Fruit fly (Drosophila melanogaster): ENCODE data around the gene mip130.

mip130 gene

dm6 chrX:1858867-1859266 lies 49.2 kb upstream of the mip130 start, which contains the start of gene Lamtor5 (continued):
- TF ChIP-seq nerfin-1 (tag; optimal IDR thresholded peaks at IDR 0.05): peak; percentile 30
- peak; percentile 21 for TF ChIP-seq CG4617 (GFP tag; optimal IDR thresholded peaks at IDR 0.05; ENCODE audit: borderline replicate concordance)
- no peak for TF ChIP-seq nau (GFP tag; optimal IDR thresholded peaks at IDR 0.05)
- TF ChIP-seq Meics (GFP tag; optimal IDR thresholded peaks at IDR 0.05): peak; percentile 54
- TF ChIP-seq CG4707 (GFP tag; optimal IDR thresholded peaks at IDR 0.05): peak; percentile 51
- TF ChIP-seq CG3995 (GFP tag; optimal IDR thresholded peaks at IDR 0.05): no peak
- TF ChIP-seq CG9932 (GFP tag; IDR thresholded peaks at IDR 0.05): peak; percentile 76
- peak; percentile 24 for TF ChIP-seq Max (GFP tag; optimal IDR thresholded peaks at IDR 0.05)
- TF ChIP-seq Aef1 (GFP tag; IDR thresholded peaks at IDR 0.05): peak; percentile 27; the same call in 1 of the 3 replicates
- TF ChIP-seq CG3407 (GFP tag; optimal IDR thresholded peaks at IDR 0.05): no peak
- TF ChIP-seq CG2712 (tag; optimal IDR thresholded peaks at IDR 0.05): peak; percentile 58
- no peak for TF ChIP-seq NK7.1 (GFP tag; optimal IDR thresholded peaks at IDR 0.05)
- TF ChIP-seq abd-A (tag; optimal IDR thresholded peaks at IDR 0.05): no peak
- peak; percentile 29 for TF ChIP-seq CG16863 (GFP tag; optimal IDR thresholded peaks at IDR 0.05)
- TF ChIP-seq Hsf (GFP tag; optimal IDR thresholded peaks at IDR 0.05): peak; percentile 32
- TF ChIP-seq CG8924 (tag; optimal IDR thresholded peaks at IDR 0.05): peak; percentile 23
- peak; percentile 38; the same call in 1 of the 3 replicates for TF ChIP-seq CG11695 (GFP tag; IDR thresholded peaks at IDR 0.05)
- peak; percentile 15; the same call in 1 of the 2 replicates for TF ChIP-seq klu (GFP tag; IDR thresholded peaks at IDR 0.05)
- TF ChIP-seq pan (optimal IDR thresholded peaks at IDR 0.05): no peak
- TF ChIP-seq pan (GFP tag; optimal IDR thresholded peaks at IDR 0.05 in 1 of 2, IDR thresholded peaks at IDR 0.05 in 1 of 2): peak in 1 of 2 experiments; percentile 34
- no peak for TF ChIP-seq zfh1 (GFP tag; IDR thresholded peaks at IDR 0.05)
- TF ChIP-seq CG17359 (tag; optimal IDR thresholded peaks at IDR 0.05): peak; percentile 44
- TF ChIP-seq sr (GFP tag; IDR thresholded peaks at IDR 0.05): no peak
- peak in 1 of 2 experiments; percentile 39 for TF ChIP-seq Hr51 (GFP tag; optimal IDR thresholded peaks at IDR 0.05)
- TF ChIP-seq CG15696 (tag; optimal IDR thresholded peaks at IDR 0.05): peak; percentile 15
- TF ChIP-seq CG16779 (GFP tag; IDR thresholded peaks at IDR 0.05): peak; percentile 28; the same call in 1 of the 2 replicates
- peak; percentile 54 for TF ChIP-seq CG2678 (tag; optimal IDR thresholded peaks at IDR 0.05)
- peak; percentile 92 for TF ChIP-seq Med (GFP tag)
- TF ChIP-seq CG10543 (GFP tag; optimal IDR thresholded peaks at IDR 0.05): peak; percentile 22
- peak; percentile 41 for TF ChIP-seq phol (tag; optimal IDR thresholded peaks at IDR 0.05)
- TF ChIP-seq B-H2 (GFP tag; optimal IDR thresholded peaks at IDR 0.05): peak; percentile 1
- peak; percentile 44; the same call in 1 of the 2 replicates for TF ChIP-seq CG32772 (GFP tag; IDR thresholded peaks at IDR 0.05)
- peak; percentile 27 for TF ChIP-seq Sox102F (GFP tag; optimal IDR thresholded peaks at IDR 0.05)
- TF ChIP-seq dpn (GFP tag; optimal IDR thresholded peaks at IDR 0.05): peak; percentile 38 to 44
- TF ChIP-seq Ets65A (GFP tag): no peak
- TF ChIP-seq amos (GFP tag; IDR thresholded peaks at IDR 0.05; ENCODE audit: partially characterized antibody): peak; percentile 47; the same call in 1 of the 2 replicates
- 0 out of 3 replicates have a peak, but pooled peaks have one; percentile 10 for TF ChIP-seq CG6175 (GFP tag; IDR thresholded peaks at IDR 0.05)
- TF ChIP-seq NfI (GFP tag; optimal IDR thresholded peaks at IDR 0.05): peak; percentile 32
- peak; percentile 35; the same call in 1 of the 2 replicates for TF ChIP-seq esg (GFP tag; conservative IDR thresholded peaks at IDR 0.05)
- no peak for TF ChIP-seq CG2875 (GFP tag; optimal IDR thresholded peaks at IDR 0.05)
- TF ChIP-seq CG6765 (GFP tag; optimal IDR thresholded peaks at IDR 0.05): no peak
- no peak for TF ChIP-seq CG30020 (tag; optimal IDR thresholded peaks at IDR 0.05)
- TF ChIP-seq otp (GFP tag; IDR thresholded peaks at IDR 0.05): no peak
- peak; percentile 53 for TF ChIP-seq CG9797 (GFP tag; optimal IDR thresholded peaks at IDR 0.05)
- TF ChIP-seq danr (GFP tag; IDR thresholded peaks at IDR 0.05): no peak
- no peak for TF ChIP-seq H2.0 (GFP tag; IDR thresholded peaks at IDR 0.05)
- TF ChIP-seq yki (optimal IDR thresholded peaks at IDR 0.05): no peak
- TF ChIP-seq bsh (GFP tag; optimal IDR thresholded peaks at IDR 0.05): peak in 1 of 2 experiments; percentile 35
- peak; percentile 36 for TF ChIP-seq caup (GFP tag; optimal IDR thresholded peaks at IDR 0.05; ENCODE audit: severe bottlenecking)
- TF ChIP-seq aop (GFP tag; IDR thresholded peaks at IDR 0.05): no peak
